Worm (Caenorhabditis elegans) whole organism, L2 larva: ENCODE results near the gene kqt-3.

Experiments
- ama-1 ChIP-seq: fragments of 150-350 bp; optimal IDR thresholded peaks from 2 replicates; lab custom pipeline; 2018; ENCODE audit warnings: inconsistent platforms
- nhr-11 ChIP-seq: fragments of 150-350 bp; optimal IDR thresholded peaks from 2 replicates; lab custom pipeline; 2014; ENCODE audit warnings: missing biosample characterization, missing genetic modification characterization
- skn-1 ChIP-seq: sonication (generic microtip); optimal IDR thresholded peaks from 2 replicates; lab custom pipeline; 2017; ENCODE audit warnings: missing biosample characterization, missing genetic modification characterization
- snpc-4 ChIP-seq: fragments of 150-350 bp; optimal IDR thresholded peaks from 2 replicates; lab custom pipeline; 2014; ENCODE audit warnings: missing biosample characterization, missing genetic modification characterization

DNA sequence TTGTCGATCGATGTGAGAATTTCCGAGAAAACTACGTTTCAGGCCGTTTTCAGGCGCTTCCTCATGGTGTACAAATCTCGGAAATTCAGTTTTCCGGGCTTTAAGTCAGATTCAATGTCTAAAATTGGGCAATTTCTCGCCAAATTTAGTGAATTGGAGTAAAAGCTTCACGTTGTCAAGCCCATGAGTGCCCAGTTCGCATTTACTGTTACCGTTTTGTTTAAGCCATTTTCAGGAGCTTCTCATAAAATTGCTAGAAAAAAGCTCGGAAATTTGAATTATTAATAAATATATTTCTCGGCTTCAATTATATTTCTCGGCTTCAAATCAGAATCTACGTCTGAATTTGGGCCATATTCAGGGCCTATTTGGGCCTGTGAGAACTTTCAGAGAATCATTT, 18.2 kb upstream of the kqt-3 start:
- no peak for TF ChIP-seq ama-1 (lab: Kevin White, UChicago)
- TF ChIP-seq snpc-4 (tag; lab: Kevin White, UChicago): no peak
- no peak for TF ChIP-seq nhr-11
- no peak for TF ChIP-seq skn-1 (tag; lab: Kevin White, UChicago)
